Worm (Caenorhabditis elegans) whole organism, L1 larva: ENCODE data around the gene srh-21.

Experiments used
- C04F5.9 ChIP-seq: sonication (generic microtip); optimal IDR thresholded peaks from 2 replicates; lab custom pipeline; 2016; ENCODE audit warnings: missing genetic modification characterization, missing compliant biosample characterization
- C16A3.4 ChIP-seq: fragments of 150-350 bp; optimal IDR thresholded peaks from 2 replicates; lab custom pipeline; 2014; ENCODE audit warnings: missing biosample characterization, missing genetic modification characterization
- C34B4.2 ChIP-seq: sonication (generic microtip); optimal IDR thresholded peaks from 2 replicates; lab custom pipeline; 2017; ENCODE audit warnings: mild to moderate bottlenecking, missing genetic modification characterization, missing compliant biosample characterization
- alr-1 ChIP-seq: fragments of 200-800 bp; sonication (Bioruptor generic); optimal IDR thresholded peaks from 2 replicates; lab custom pipeline; 2018; ENCODE audit warnings: borderline replicate concordance, mild to moderate bottlenecking, missing genetic modification characterization, missing compliant biosample characterization
- blmp-1 ChIP-seq: fragments of 150-350 bp; optimal IDR thresholded peaks from 2 replicates; lab custom pipeline; 2014; ENCODE audit warnings: missing biosample characterization, missing genetic modification characterization
- ceh-63 ChIP-seq: fragments of 200-800 bp; sonication (Bioruptor generic); optimal IDR thresholded peaks from 2 replicates; lab custom pipeline; 2018; ENCODE audit warnings: mild to moderate bottlenecking, missing genetic modification characterization, missing compliant biosample characterization
- ceh-8 ChIP-seq: fragments of 200-800 bp; sonication (Bioruptor generic); optimal IDR thresholded peaks from 2 replicates; lab custom pipeline; 2018; ENCODE audit warnings: mild to moderate bottlenecking, missing genetic modification characterization, moderate library complexity, missing compliant biosample characterization
- ceh-82 ChIP-seq, 3 experiments: fragments of 150-350 bp in 1 of 3; sonication (generic microtip) in 2 of 3; optimal IDR thresholded peaks; 2 replicates each; lab custom pipeline; 2014 to 2017; ENCODE audit warnings: missing biosample characterization in 3 of 3, missing genetic modification characterization in 3 of 3
- ceh-88 ChIP-seq: fragments of 200-800 bp; sonication (Bioruptor generic); IDR thresholded peaks from 2 replicates; pipeline ENCODE4 v1.3.6; 2022; ENCODE audit warnings: missing genetic modification characterization, missing compliant biosample characterization
- ces-1 ChIP-seq: fragments of 150-350 bp; optimal IDR thresholded peaks from 2 replicates; lab custom pipeline; 2014; ENCODE audit warnings: missing biosample characterization, missing genetic modification reagents, missing genetic modification characterization
- dsc-1 ChIP-seq: sonication (generic microtip); optimal IDR thresholded peaks from 2 replicates; lab custom pipeline; 2016; ENCODE audit warnings: mild to moderate bottlenecking, missing genetic modification characterization, missing compliant biosample characterization
- efl-1 ChIP-seq, 4 experiments: fragments of 150-350 bp; optimal IDR thresholded peaks in 3 of 4; peaks in 1 of 4; 1 replicate in 1 of 4; 2 replicates in 3 of 4; lab custom pipeline; 2014; ENCODE audit warnings: missing biosample characterization in 2 of 4, missing genetic modification characterization in 2 of 4, missing genetic modification reagents in 2 of 4
- efl-3 ChIP-seq: fragments of 200-800 bp; sonication (Bioruptor generic); optimal IDR thresholded peaks from 2 replicates; lab custom pipeline; 2018; ENCODE audit warnings: mild to moderate bottlenecking, missing genetic modification characterization, missing compliant biosample characterization
- egl-27 ChIP-seq, 2 experiments: fragments of 150-350 bp in 1 of 2; sonication (generic microtip); optimal IDR thresholded peaks; 3 replicates each; lab custom pipeline; 2017 to 2018; ENCODE audit warnings: missing biosample characterization in 2 of 2, missing genetic modification characterization in 2 of 2, missing genetic modification reagents in 2 of 2
- elt-2 ChIP-seq: sonication (generic microtip); optimal IDR thresholded peaks from 2 replicates; lab custom pipeline; 2016; ENCODE audit warnings: missing genetic modification characterization, mild to moderate bottlenecking, inconsistent platforms, missing compliant biosample characterization, missing genetic modification reagents
- elt-3 ChIP-seq, 6 experiments: fragments of 150-350 bp in 1 of 6; sonication (generic microtip); optimal IDR thresholded peaks; 2 replicates each; lab custom pipeline; 2017 to 2018; ENCODE audit warnings: missing biosample characterization in 6 of 6, missing genetic modification characterization in 6 of 6, inconsistent platforms in 1 of 6
- grh-1 ChIP-seq: fragments of 200-800 bp; sonication (Bioruptor generic); IDR thresholded peaks from 2 replicates; pipeline ENCODE4 v1.3.6; 2022; ENCODE audit warnings: missing genetic modification reagents, missing genetic modification characterization, missing compliant biosample characterization
- isw-1 ChIP-seq: fragments of 200-800 bp; sonication (Bioruptor generic); IDR thresholded peaks from 2 replicates; pipeline ENCODE4 v1.3.6; 2022; ENCODE audit warnings: missing genetic modification characterization, missing compliant biosample characterization
- lin-14 ChIP-seq: fragments of 200-800 bp; sonication (Bioruptor generic); optimal IDR thresholded peaks from 2 replicates; lab custom pipeline; 2018; ENCODE audit warnings: mild to moderate bottlenecking, missing genetic modification characterization, moderate library complexity, missing compliant biosample characterization
- lin-35 ChIP-seq, 2 experiments: fragments of 150-350 bp; optimal IDR thresholded peaks; 2 replicates each; lab custom pipeline; 2014; ENCODE audit warnings: missing biosample characterization in 2 of 2, missing genetic modification characterization in 2 of 2, missing genetic modification reagents in 2 of 2
- lin-39 ChIP-seq: fragments of 150-350 bp; optimal IDR thresholded peaks from 2 replicates; lab custom pipeline; 2014; ENCODE audit warnings: missing biosample characterization, missing genetic modification reagents, missing genetic modification characterization
- lsy-2 ChIP-seq, 2 experiments: fragments of 150-350 bp; optimal IDR thresholded peaks; 2 replicates each; lab custom pipeline; 2014; ENCODE audit warnings: missing biosample characterization in 2 of 2, missing genetic modification characterization in 2 of 2
- mdl-1 ChIP-seq, 2 experiments: fragments of 150-350 bp; optimal IDR thresholded peaks; 2 replicates each; lab custom pipeline; 2014 to 2017; ENCODE audit warnings: missing biosample characterization in 2 of 2, missing genetic modification characterization in 2 of 2, inconsistent platforms in 1 of 2
- mef-2 ChIP-seq: fragments of 150-350 bp; optimal IDR thresholded peaks from 2 replicates; lab custom pipeline; 2014; ENCODE audit warnings: missing biosample characterization, missing genetic modification characterization
- mep-1 ChIP-seq: fragments of 150-350 bp; optimal IDR thresholded peaks from 2 replicates; lab custom pipeline; 2014; ENCODE audit warnings: missing biosample characterization, missing genetic modification characterization
- nhr-11 ChIP-seq: fragments of 150-350 bp; optimal IDR thresholded peaks from 2 replicates; lab custom pipeline; 2014; ENCODE audit warnings: missing biosample characterization, missing genetic modification characterization
- nhr-19 ChIP-seq: fragments of 200-800 bp; sonication (Bioruptor generic); conservative IDR thresholded peaks from 2 replicates; pipeline ENCODE4 v1.3.6; 2022; ENCODE audit warnings: missing genetic modification characterization, missing compliant biosample characterization
- nhr-47 ChIP-seq: sonication (generic microtip); optimal IDR thresholded peaks from 2 replicates; lab custom pipeline; 2016; ENCODE audit warnings: mild to moderate bottlenecking, missing genetic modification characterization, moderate library complexity, missing compliant biosample characterization
- nhr-71 ChIP-seq: sonication (generic microtip); optimal IDR thresholded peaks from 2 replicates; lab custom pipeline; 2016; ENCODE audit warnings: mild to moderate bottlenecking, missing genetic modification characterization, moderate library complexity, missing compliant biosample characterization
- nhr-76 ChIP-seq: sonication (generic microtip); optimal IDR thresholded peaks from 2 replicates; lab custom pipeline; 2017; ENCODE audit warnings: missing biosample characterization, missing genetic modification characterization
- nhr-77 ChIP-seq: fragments of 150-350 bp; optimal IDR thresholded peaks from 2 replicates; lab custom pipeline; 2014; ENCODE audit warnings: missing biosample characterization, missing genetic modification characterization
- nhr-85 ChIP-seq: sonication (generic microtip); peaks from one replicate; lab custom pipeline; 2016; ENCODE audit warnings: missing genetic modification characterization, inconsistent platforms, missing compliant biosample characterization
- pag-3 ChIP-seq: sonication (generic microtip); optimal IDR thresholded peaks from 2 replicates; lab custom pipeline; 2017; ENCODE audit warnings: missing genetic modification characterization, mild to moderate bottlenecking, missing compliant biosample characterization, antibody characterized with exemption, borderline replicate concordance; ENCODE audit not compliant: insufficient read depth
- snpc-4 ChIP-seq: fragments of 150-350 bp; optimal IDR thresholded peaks from 2 replicates; lab custom pipeline; 2014; ENCODE audit warnings: missing biosample characterization, missing genetic modification characterization
- unc-130 ChIP-seq: fragments of 150-350 bp; optimal IDR thresholded peaks from 2 replicates; lab custom pipeline; 2017; ENCODE audit warnings: missing biosample characterization, missing genetic modification characterization, inconsistent platforms
- unc-30 ChIP-seq: sonication (generic microtip); optimal IDR thresholded peaks from 2 replicates; lab custom pipeline; 2017; ENCODE audit warnings: missing biosample characterization, missing genetic modification characterization
- unc-86 ChIP-seq: sonication (generic microtip); optimal IDR thresholded peaks from 2 replicates; lab custom pipeline; 2016; ENCODE audit warnings: missing genetic modification characterization, missing compliant biosample characterization
- xbp-1 ChIP-seq: sonication (generic microtip); optimal IDR thresholded peaks from 2 replicates; lab custom pipeline; 2016; ENCODE audit warnings: missing genetic modification characterization, missing compliant biosample characterization
- zag-1 ChIP-seq: fragments of 150-350 bp; optimal IDR thresholded peaks from 2 replicates; lab custom pipeline; 2014; ENCODE audit warnings: missing biosample characterization, missing genetic modification characterization
- zip-4 ChIP-seq: fragments of 200-800 bp; sonication (Bioruptor generic); optimal IDR thresholded peaks from 2 replicates; lab custom pipeline; 2018; ENCODE audit warnings: mild to moderate bottlenecking, missing genetic modification characterization, moderate library complexity, missing compliant biosample characterization

Gene srh-21

DNA sequence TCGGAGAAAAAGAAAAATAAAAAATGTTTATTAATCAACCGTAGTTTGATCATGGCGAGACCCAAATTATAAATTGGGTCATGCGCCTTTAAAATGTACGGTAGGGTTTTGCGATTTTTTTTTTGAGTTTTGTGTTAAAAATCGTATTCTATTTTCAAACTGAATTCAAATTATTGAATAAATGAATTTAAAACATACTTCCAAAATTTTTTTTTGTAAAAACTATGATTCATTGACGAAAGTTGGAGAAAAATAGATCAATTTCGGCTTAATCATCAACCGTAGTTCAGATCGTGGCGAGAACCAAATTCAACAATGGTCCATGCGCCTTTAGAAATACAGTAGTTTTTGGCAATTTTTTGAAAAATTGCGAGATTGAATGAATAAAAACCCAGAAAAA lies 37.1 kb downstream of the srh-21 start:
- TF ChIP-seq nhr-71 (tag; lab: Kevin White, UChicago): no peak
- no peak for TF ChIP-seq unc-86 (tag; lab: Kevin White, UChicago)
- no peak for TF ChIP-seq dsc-1 (tag; lab: Kevin White, UChicago)
- no peak for TF ChIP-seq nhr-85 (tag; lab: Kevin White, UChicago)
- TF ChIP-seq ceh-63 (GFP tag; lab: Kevin White, UChicago): no peak
- TF ChIP-seq nhr-77 (tag; lab: Kevin White, UChicago): no peak
- no peak for TF ChIP-seq lsy-2 (tag; optimal IDR thresholded peaks at IDR 0.05; lab: Kevin White, UChicago)
- no peak for TF ChIP-seq unc-30 (tag; lab: Kevin White, UChicago)
- no peak for TF ChIP-seq nhr-19 (GFP tag; lab: Robert Waterston, UW)
- no peak for TF ChIP-seq C34B4.2 (tag; lab: Kevin White, UChicago)
- TF ChIP-seq C04F5.9 (tag; lab: Kevin White, UChicago): no peak
- TF ChIP-seq mef-2: no peak
- TF ChIP-seq zag-1 (tag; lab: Kevin White, UChicago): no peak
- no peak for TF ChIP-seq nhr-47 (tag; lab: Kevin White, UChicago)
- no peak for TF ChIP-seq isw-1 (GFP tag; lab: Robert Waterston, UW)
- no peak for TF ChIP-seq snpc-4 (tag; lab: Kevin White, UChicago)
- no peak for TF ChIP-seq ces-1 (GFP tag; lab: Kevin White, UChicago)
- TF ChIP-seq ceh-8: no peak

DNA sequence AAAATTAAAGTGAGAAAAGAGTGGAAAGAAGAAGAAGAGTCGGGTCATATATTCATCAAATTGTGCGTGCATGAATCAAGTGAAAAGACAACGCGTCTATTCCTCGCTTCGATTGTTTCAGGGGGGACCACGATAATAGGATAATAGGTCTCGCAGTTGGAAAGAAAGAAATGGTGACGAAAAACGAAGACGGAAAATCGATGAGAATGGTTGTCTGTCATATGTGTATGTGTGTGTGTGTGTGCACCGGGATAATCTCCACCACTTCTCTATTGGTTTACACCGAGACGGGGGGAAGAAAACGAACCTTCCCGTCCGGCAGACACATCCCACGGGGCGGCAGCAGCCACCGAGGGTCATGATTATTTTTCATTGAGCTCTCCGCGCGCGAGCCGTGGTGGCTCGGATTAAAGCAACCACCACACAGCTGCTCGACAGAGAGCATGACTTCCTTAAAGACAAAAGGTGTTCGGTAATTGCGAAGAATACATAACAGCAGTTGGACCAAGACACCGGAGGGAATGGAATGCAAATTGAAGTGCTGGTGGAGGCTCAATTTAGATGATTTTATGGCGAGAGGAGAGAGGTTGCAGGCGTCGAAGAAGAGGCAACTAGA lies 37.7 kb downstream of the srh-21 start:
- TF ChIP-seq efl-1 (optimal IDR thresholded peaks at IDR 0.05; lab: Kevin White, UChicago): no peak
- TF ChIP-seq efl-1 (GFP tag; optimal IDR thresholded peaks at IDR 0.05 in 1 of 2; lab: Kevin White, UChicago): peak in 1 of 2 experiments; percentile 20
- TF ChIP-seq xbp-1: no peak
- TF ChIP-seq ceh-88 (GFP tag; lab: Robert Waterston, UW): no peak
- TF ChIP-seq nhr-71 (tag; lab: Kevin White, UChicago): peak; percentile 22
- peak; percentile 27 for TF ChIP-seq dsc-1 (tag; lab: Kevin White, UChicago)
- TF ChIP-seq grh-1 (GFP tag; lab: Robert Waterston, UW): no peak
- no peak for TF ChIP-seq nhr-76 (tag; lab: Kevin White, UChicago)
- TF ChIP-seq alr-1: no peak
- TF ChIP-seq ceh-63 (GFP tag; lab: Kevin White, UChicago): no peak
- TF ChIP-seq lin-14 (GFP tag; lab: Kevin White, UChicago): peak; percentile 21
- no peak for TF ChIP-seq blmp-1 (tag; lab: Kevin White, UChicago)
- no peak for TF ChIP-seq nhr-85 (tag; lab: Kevin White, UChicago)

DNA sequence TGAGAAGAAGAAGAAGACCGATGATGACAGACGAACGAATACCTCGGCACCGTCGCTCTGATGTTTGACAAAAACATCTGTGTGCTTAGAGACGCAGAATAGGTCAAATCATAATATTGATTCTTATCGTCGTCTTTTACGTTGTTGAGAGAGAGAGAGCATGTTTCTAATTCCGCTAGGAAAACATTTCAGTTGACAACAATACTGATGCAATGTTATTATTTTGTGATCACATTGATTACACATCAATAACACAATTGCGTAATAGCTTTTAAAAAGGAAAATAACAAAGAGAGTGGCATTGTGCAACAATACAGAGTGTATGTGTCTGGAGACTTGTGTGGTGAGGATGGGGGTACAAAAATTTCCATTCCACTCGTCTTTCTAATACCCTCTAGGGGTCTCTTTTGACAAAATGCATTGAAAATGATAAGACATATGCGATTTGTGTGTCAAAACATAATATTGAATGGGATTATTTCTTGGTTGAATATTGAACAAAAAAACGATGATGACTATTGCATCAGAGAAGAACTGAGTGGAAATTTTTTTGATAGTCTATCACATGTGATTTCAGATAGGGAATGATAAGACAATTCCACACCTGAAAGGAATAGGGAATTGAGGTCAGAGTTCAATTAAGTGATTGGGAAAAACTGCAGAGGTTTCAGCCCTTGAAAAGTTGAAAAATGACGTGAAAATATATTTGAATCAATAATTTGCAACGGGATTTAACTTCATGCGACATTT lies 38.4 kb downstream of the srh-21 start:
- TF ChIP-seq ceh-63 (GFP tag; lab: Kevin White, UChicago): no peak
- no peak for TF ChIP-seq efl-3 (GFP tag; lab: Kevin White, UChicago)
- no peak for TF ChIP-seq lin-39 (tag; lab: Kevin White, UChicago)
- TF ChIP-seq nhr-85 (tag; lab: Kevin White, UChicago): peak; percentile 57
- TF ChIP-seq mep-1: no peak
- TF ChIP-seq C16A3.4: no peak
- no peak for TF ChIP-seq unc-30 (tag; lab: Kevin White, UChicago)
- TF ChIP-seq lin-35 (GFP tag; optimal IDR thresholded peaks at IDR 0.05; lab: Kevin White, UChicago): peak in 1 of 2 experiments; percentile 30
- no peak for TF ChIP-seq pag-3
- TF ChIP-seq mef-2: no peak
- no peak for TF ChIP-seq unc-130 (tag; lab: Kevin White, UChicago)
- peak; percentile 64 for TF ChIP-seq elt-2 (tag; lab: Kevin White, UChicago)

DNA sequence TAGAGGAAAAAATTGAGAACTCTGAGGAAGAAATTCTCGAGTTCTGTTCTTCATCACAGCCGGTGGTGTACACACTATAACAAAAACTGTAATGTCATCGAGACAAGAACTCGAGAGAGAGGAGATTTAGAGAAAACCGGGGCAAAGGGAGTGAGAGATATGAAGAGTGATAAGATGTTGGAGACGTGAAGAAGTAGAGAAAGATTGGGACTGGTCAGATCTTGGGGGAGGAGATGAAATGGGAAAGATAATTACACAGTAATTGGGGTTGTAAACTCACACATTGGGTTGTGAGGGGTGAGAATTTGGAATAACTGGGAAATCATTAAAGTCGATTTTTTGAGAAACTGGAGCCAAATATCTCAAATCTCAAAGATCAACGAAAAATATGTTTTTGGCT lies 39.3 kb downstream of the srh-21 start:
- peak; percentile 77 for TF ChIP-seq nhr-85 (tag; lab: Kevin White, UChicago)
- no peak for TF ChIP-seq elt-3 (tag; optimal IDR thresholded peaks at IDR 0.05; lab: Kevin White, UChicago)
- no peak for TF ChIP-seq nhr-76 (tag; lab: Kevin White, UChicago)
- TF ChIP-seq egl-27 (tag; optimal IDR thresholded peaks at IDR 0.05; lab: Kevin White, UChicago): no peak
- no peak for TF ChIP-seq lsy-2 (tag; optimal IDR thresholded peaks at IDR 0.05; lab: Kevin White, UChicago)
- no peak for TF ChIP-seq efl-1 (optimal IDR thresholded peaks at IDR 0.05; lab: Kevin White, UChicago)
- peak in 1 of 2 experiments; percentile 78 for TF ChIP-seq efl-1 (GFP tag; optimal IDR thresholded peaks at IDR 0.05 in 1 of 2; lab: Kevin White, UChicago)
- TF ChIP-seq nhr-11 (tag; lab: Kevin White, UChicago): no peak
- no peak for TF ChIP-seq xbp-1
- TF ChIP-seq mdl-1 (tag; optimal IDR thresholded peaks at IDR 0.05; lab: Kevin White, UChicago): no peak
- TF ChIP-seq nhr-19 (GFP tag; lab: Robert Waterston, UW): no peak
- TF ChIP-seq nhr-71 (tag; lab: Kevin White, UChicago): peak; percentile 7
- TF ChIP-seq ceh-82 (tag; optimal IDR thresholded peaks at IDR 0.05; lab: Kevin White, UChicago): no peak
- no peak for TF ChIP-seq efl-3 (GFP tag; lab: Kevin White, UChicago)
- no peak for TF ChIP-seq zip-4 (GFP tag; lab: Kevin White, UChicago)
